Worm (Caenorhabditis elegans): ENCODE data around the gene T01B7.13.

DNA sequence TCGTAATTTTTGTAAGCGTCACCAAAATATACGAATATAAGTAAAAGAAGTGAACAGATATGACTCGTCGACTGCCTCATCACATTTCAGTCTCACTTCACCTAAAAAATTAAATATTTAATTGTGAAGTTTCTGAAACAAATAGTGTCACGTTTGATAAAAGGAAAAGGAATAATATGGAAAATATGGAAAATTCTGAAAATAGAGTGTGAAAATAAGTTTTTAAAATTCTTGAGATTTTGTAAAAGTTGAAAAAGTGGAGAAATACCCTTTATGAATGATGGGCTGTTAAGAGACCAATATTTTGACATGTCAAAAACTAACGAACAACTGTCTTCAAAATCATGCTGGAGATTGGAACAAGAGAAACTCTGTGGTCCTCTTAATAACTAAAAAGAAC lies 11.5 kb downstream of the T01B7.13 start, which contains the start of gene T01B7.9:
- TF ChIP-seq ama-1 (optimal IDR thresholded peaks at IDR 0.05) (no peak), ama-1 (GFP tag; optimal IDR thresholded peaks at IDR 0.05) (no peak), nhr-80 (tag; optimal IDR thresholded peaks at IDR 0.05) (no peak), hmg-20 (GFP tag; IDR thresholded peaks at IDR 0.05) (no peak), repo-1 (tag; optimal IDR thresholded peaks at IDR 0.05) (no peak), mes-4 (tag; optimal IDR thresholded peaks at IDR 0.05) (no peak), lir-1 (GFP tag; conservative IDR thresholded peaks at IDR 0.05) (no peak)

All from whole organism, young adult.